Fruit fly (Drosophila melanogaster) S2 (cell line): ENCODE measurements around the gene CG34244.

ENCODE experiments used
- CG8478 ChIP-seq: fragments of >200 bp; optimal IDR thresholded peaks from 2 replicates; lab custom pipeline; 2018
- CTCF ChIP-seq, 2 experiments: fragments of >200 bp; optimal IDR thresholded peaks; 2 replicates each; lab custom pipeline; 2018

- no peak for TF ChIP-seq CG8478
- TF ChIP-seq CTCF (optimal IDR thresholded peaks at IDR 0.05; lab: Kevin White, UChicago): no peak
Observed at dm6 chr3L:14282139-14282538, 46.4 kb upstream of the CG34244 start.
